Worm (Caenorhabditis elegans) whole organism, L4 larva: Measurements from ENCODE around the gene clec-76.

Experiments used
- D1046.2 ChIP-seq: fragments of 200-800 bp; sonication (Bioruptor generic); IDR thresholded peaks from 2 replicates; pipeline ENCODE4 v1.3.6; 2022; ENCODE audit warnings: missing genetic modification characterization, missing compliant biosample characterization
- F26F4.8 ChIP-seq: fragments of 200-800 bp; sonication (Bioruptor generic); conservative IDR thresholded peaks from 2 replicates; pipeline ENCODE4 v1.3.6; 2022; ENCODE audit warnings: missing genetic modification characterization, missing compliant biosample characterization
- F37D6.2 ChIP-seq: sonication (generic microtip); optimal IDR thresholded peaks from 2 replicates; lab custom pipeline; 2016; ENCODE audit warnings: mild to moderate bottlenecking, missing genetic modification characterization, missing compliant biosample characterization
- F44E2.7 ChIP-seq: fragments of 200-800 bp; sonication (Bioruptor generic); IDR thresholded peaks from 2 replicates; pipeline ENCODE4 v2.1.2; 2022; ENCODE audit warnings: missing genetic modification characterization, missing compliant biosample characterization
- F49E8.2 ChIP-seq: sonication (generic microtip); optimal IDR thresholded peaks from 2 replicates; lab custom pipeline; 2016; ENCODE audit warnings: missing compliant biosample characterization, mild to moderate bottlenecking, missing genetic modification characterization, borderline replicate concordance
- Y48G9A.11 ChIP-seq: fragments of 200-800 bp; sonication (Bioruptor generic); IDR thresholded peaks from 2 replicates; pipeline ENCODE4 v1.3.6; 2022; ENCODE audit warnings: missing genetic modification reagents, missing genetic modification characterization, missing compliant biosample characterization
- aha-1 ChIP-seq: fragments of 150-350 bp; peaks from one replicate; lab custom pipeline; 2014; ENCODE audit warnings: missing biosample characterization, missing genetic modification characterization
- ceh-20 ChIP-seq: fragments of 200-800 bp; sonication (Bioruptor generic); IDR thresholded peaks from 2 replicates; pipeline ENCODE4 v1.3.6; 2022; ENCODE audit warnings: missing genetic modification reagents, missing genetic modification characterization, missing compliant biosample characterization
- ceh-44 ChIP-seq: fragments of 200-800 bp; sonication (Bioruptor generic); IDR thresholded peaks from 2 replicates; pipeline ENCODE4 v1.3.6; 2022; ENCODE audit warnings: missing genetic modification reagents, missing genetic modification characterization, missing compliant biosample characterization
- ctbp-1 ChIP-seq: fragments of 200-800 bp; sonication (Bioruptor generic); IDR thresholded peaks from 2 replicates; pipeline ENCODE4 v1.3.6; 2022; ENCODE audit warnings: missing genetic modification reagents, missing genetic modification characterization, missing compliant biosample characterization
- daf-8 ChIP-seq: fragments of 200-800 bp; sonication (Bioruptor generic); IDR thresholded peaks from 2 replicates; pipeline ENCODE4 v1.3.6; 2022; ENCODE audit warnings: missing genetic modification characterization, missing compliant biosample characterization
- dmd-6 ChIP-seq: fragments of 200-800 bp; sonication (Bioruptor generic); IDR thresholded peaks from 2 replicates; pipeline ENCODE4 v1.3.6; 2022; ENCODE audit warnings: missing genetic modification reagents, missing genetic modification characterization, missing compliant biosample characterization
- dpl-1 ChIP-seq: fragments of 150-350 bp; optimal IDR thresholded peaks from 2 replicates; lab custom pipeline; 2014; ENCODE audit warnings: missing biosample characterization, missing genetic modification reagents, missing genetic modification characterization
- dve-1 ChIP-seq: sonication (generic microtip); optimal IDR thresholded peaks from 2 replicates; lab custom pipeline; 2017; ENCODE audit warnings: antibody characterized with exemption, mild to moderate bottlenecking, missing genetic modification characterization, missing compliant biosample characterization; ENCODE audit not compliant: insufficient read depth
- fkh-10 ChIP-seq: fragments of 150-350 bp; optimal IDR thresholded peaks from 2 replicates; lab custom pipeline; 2014; ENCODE audit warnings: missing biosample characterization, missing genetic modification reagents, missing genetic modification characterization
- hlh-30 ChIP-seq: sonication (generic microtip); optimal IDR thresholded peaks from 2 replicates; lab custom pipeline; 2017; ENCODE audit warnings: antibody characterized with exemption, mild to moderate bottlenecking, missing genetic modification characterization, missing compliant biosample characterization; ENCODE audit not compliant: insufficient read depth
- hmg-1.1 ChIP-seq: fragments of 200-800 bp; sonication (Bioruptor generic); IDR thresholded peaks from 2 replicates; pipeline ENCODE4 v1.3.6; 2022; ENCODE audit warnings: missing genetic modification reagents, missing genetic modification characterization, missing compliant biosample characterization
- jun-1 ChIP-seq: fragments of 150-350 bp; optimal IDR thresholded peaks from 2 replicates; lab custom pipeline; 2014; ENCODE audit warnings: missing biosample characterization, missing genetic modification reagents, missing genetic modification characterization
- lin-1 ChIP-seq: fragments of 200-800 bp; sonication (Bioruptor generic); IDR thresholded peaks from 2 replicates; pipeline ENCODE4 v1.3.6; 2022; ENCODE audit warnings: missing genetic modification reagents, missing genetic modification characterization, missing compliant biosample characterization
- lin-13 ChIP-seq: fragments of 150-350 bp; optimal IDR thresholded peaks from 2 replicates; lab custom pipeline; 2014; ENCODE audit warnings: missing biosample characterization, missing genetic modification reagents, missing genetic modification characterization
- lin-15B ChIP-seq: fragments of 150-350 bp; sonication (generic microtip); optimal IDR thresholded peaks from 3 replicates; lab custom pipeline; 2014; ENCODE audit warnings: missing biosample characterization, missing genetic modification characterization
- lin-39 ChIP-seq: fragments of 150-350 bp; optimal IDR thresholded peaks from 2 replicates; lab custom pipeline; 2014; ENCODE audit warnings: missing biosample characterization, missing genetic modification reagents, missing genetic modification characterization
- madf-5 ChIP-seq, 2 experiments: fragments of 200-800 bp; sonication (Bioruptor generic); IDR thresholded peaks; 2 replicates each; pipeline ENCODE4 v1.3.6; 2022; ENCODE audit warnings: missing compliant biosample characterization in 2 of 2, missing genetic modification characterization in 2 of 2
- mdl-1 ChIP-seq, 2 experiments: fragments of 150-350 bp in 1 of 2; sonication (generic microtip) in 1 of 2; optimal IDR thresholded peaks; 2 replicates each; lab custom pipeline; 2014 to 2017; ENCODE audit warnings: missing biosample characterization in 2 of 2, missing genetic modification characterization in 2 of 2
- mep-1 ChIP-seq: fragments of 150-350 bp; sonication (generic microtip); optimal IDR thresholded peaks from 3 replicates; lab custom pipeline; 2014; ENCODE audit warnings: missing biosample characterization, missing genetic modification characterization
- mxl-3 ChIP-seq: fragments of 200-800 bp; sonication (Bioruptor generic); optimal IDR thresholded peaks from 2 replicates; lab custom pipeline; 2018; ENCODE audit warnings: mild to moderate bottlenecking, missing genetic modification characterization, missing compliant biosample characterization
- nhr-10 ChIP-seq: fragments of 150-350 bp; optimal IDR thresholded peaks from 2 replicates; lab custom pipeline; 2014; ENCODE audit warnings: missing biosample characterization, missing genetic modification characterization
- nhr-28 ChIP-seq: fragments of 150-350 bp; optimal IDR thresholded peaks from 2 replicates; lab custom pipeline; 2014; ENCODE audit warnings: missing biosample characterization, missing genetic modification characterization
- nhr-42 ChIP-seq: fragments of 200-800 bp; sonication (Bioruptor generic); IDR thresholded peaks from 2 replicates; pipeline ENCODE4 v1.3.6; 2022; ENCODE audit warnings: missing genetic modification characterization, missing compliant biosample characterization
- nhr-76 ChIP-seq: fragments of 150-350 bp; optimal IDR thresholded peaks from 2 replicates; lab custom pipeline; 2014; ENCODE audit warnings: missing biosample characterization, missing genetic modification characterization
- pha-4 ChIP-seq, 2 experiments: fragments of 150-350 bp in 1 of 2; fragments of 200-800 bp in 1 of 2; sonication (Bioruptor generic) in 1 of 2; IDR thresholded peaks in 1 of 2; optimal IDR thresholded peaks in 1 of 2; 2 replicates each; pipeline versions ENCODE4 v1.3.6 to Lab custom; 2014 to 2022; ENCODE audit warnings: missing genetic modification characterization in 2 of 2, missing genetic modification reagents in 2 of 2, missing biosample characterization in 1 of 2, missing compliant biosample characterization in 1 of 2
- rbr-2 ChIP-seq: sonication (generic microtip); optimal IDR thresholded peaks from 2 replicates; lab custom pipeline; 2016; ENCODE audit warnings: missing genotype, missing genetic modification characterization, missing compliant biosample characterization
- saeg-2 ChIP-seq: fragments of 200-800 bp; sonication (Bioruptor generic); IDR thresholded peaks from 2 replicates; pipeline ENCODE4 v1.3.6; 2022; ENCODE audit warnings: missing genetic modification reagents, missing genetic modification characterization, missing compliant biosample characterization
- sdz-12 ChIP-seq: fragments of 200-800 bp; sonication (Bioruptor generic); optimal IDR thresholded peaks from 2 replicates; lab custom pipeline; 2018; ENCODE audit warnings: mild to moderate bottlenecking, missing genetic modification characterization, missing compliant biosample characterization
- skn-1 ChIP-seq: fragments of 150-350 bp; optimal IDR thresholded peaks from 2 replicates; lab custom pipeline; 2014; ENCODE audit warnings: missing biosample characterization, missing genetic modification characterization
- spr-3 ChIP-seq: fragments of 200-800 bp; sonication (Bioruptor generic); optimal IDR thresholded peaks from 2 replicates; lab custom pipeline; 2018; ENCODE audit warnings: mild to moderate bottlenecking, missing genetic modification characterization, missing compliant biosample characterization
- tag-97 ChIP-seq: fragments of 200-800 bp; sonication (Bioruptor generic); IDR thresholded peaks from 2 replicates; pipeline ENCODE4 v1.3.6; 2022; ENCODE audit warnings: missing genetic modification characterization, missing compliant biosample characterization
- unc-62 ChIP-seq, 3 experiments: fragments of 150-350 bp in 1 of 3; sonication (generic microtip); optimal IDR thresholded peaks in 2 of 3; peaks in 1 of 3; 1 replicate in 1 of 3; 2 replicates in 2 of 3; lab custom pipeline; 2014 to 2017; ENCODE audit warnings: missing biosample characterization in 3 of 3, missing genetic modification characterization in 3 of 3, missing genetic modification reagents in 3 of 3, missing genotype in 1 of 3
- vab-7 ChIP-seq: fragments of 200-800 bp; sonication (Bioruptor generic); IDR thresholded peaks from 2 replicates; pipeline ENCODE4 v1.3.6; 2022; ENCODE audit warnings: missing genetic modification reagents, missing genetic modification characterization, missing compliant biosample characterization
- zfp-3 ChIP-seq: fragments of 200-800 bp; sonication (Bioruptor generic); conservative IDR thresholded peaks from 2 replicates; pipeline ENCODE4 v1.3.6; 2022; ENCODE audit warnings: missing genetic modification reagents, missing genetic modification characterization, missing compliant biosample characterization
- zip-2 ChIP-seq: fragments of 150-350 bp; optimal IDR thresholded peaks from 2 replicates; lab custom pipeline; 2014; ENCODE audit warnings: missing biosample characterization, missing genetic modification characterization
- ztf-7 ChIP-seq: fragments of 150-350 bp; optimal IDR thresholded peaks from 2 replicates; lab custom pipeline; 2014; ENCODE audit warnings: missing biosample characterization, missing genetic modification characterization

The clec-76 gene

ce11 chrIV:3962584-3962983, 2.5 kb upstream of the clec-76 start, which contains the start of gene Y46C8AM.1:
TSS of gene Y46C8AM.1 (plus strand) at chrIV:3962884.
- TF ChIP-seq lin-15B (no peak), aha-1 (tag; lab: Kevin White, UChicago) (no peak), nhr-42 (no peak), daf-8 (GFP tag; lab: Robert Waterston, UW) (no peak), ceh-44 (no peak), fkh-10 (GFP tag; lab: Kevin White, UChicago) (no peak), unc-62 (GFP tag; optimal IDR thresholded peaks at IDR 0.05 in 1 of 2; lab: Kevin White, UChicago) (no peak), unc-62 (tag; optimal IDR thresholded peaks at IDR 0.05; lab: Kevin White, UChicago) (no peak), hmg-1.1 (GFP tag; lab: Robert Waterston, UW) (no peak), rbr-2 (tag; lab: Kevin White, UChicago) (no peak), skn-1 (no peak), jun-1 (tag; lab: Kevin White, UChicago) (no peak), pha-4 (GFP tag; IDR thresholded peaks at IDR 0.05; lab: Robert Waterston, UW) (no peak), pha-4 (tag; optimal IDR thresholded peaks at IDR 0.05; lab: Kevin White, UChicago) (no peak), F44E2.7 (GFP tag; lab: Robert Waterston, UW) (no peak), spr-3 (GFP tag; lab: Kevin White, UChicago) (no peak), zip-2 (no peak), lin-39 (tag; lab: Kevin White, UChicago) (no peak), sdz-12 (no peak), mxl-3 (no peak), ztf-7 (tag; lab: Kevin White, UChicago) (no peak), ctbp-1 (no peak)

ce11 chrIV:3963498-3963897, 1.5 kb upstream of the clec-76 start:
- TF ChIP-seq nhr-28 (peak; percentile 64), dmd-6 (GFP tag; lab: Robert Waterston, UW) (peak; percentile 22; the same call in 1 of the 2 replicates), zip-2 (no peak), hlh-30 (tag; lab: Kevin White, UChicago) (peak; percentile 9)

- TF ChIP-seq saeg-2 (GFP tag; lab: Robert Waterston, UW): no peak
- no peak for TF ChIP-seq dpl-1 (GFP tag; lab: Kevin White, UChicago)
- TF ChIP-seq ztf-7 (tag; lab: Kevin White, UChicago): no peak
- TF ChIP-seq tag-97: no peak
- no peak for TF ChIP-seq hmg-1.1 (GFP tag; lab: Robert Waterston, UW)
- TF ChIP-seq dmd-6 (GFP tag; lab: Robert Waterston, UW): no peak
- no peak for TF ChIP-seq ceh-20
These were observed 8.0 kb downstream of the clec-76 start, which contains the start of gene clec-79 for ce11 chrIV:3973049-3973448. TSS of gene clec-79 (plus strand) at chrIV:3973349.

ce11 chrIV:3977965-3978523, 13.0 kb downstream of the clec-76 start, which contains the start of gene srh-220:
TSS of gene srh-220 (minus strand) at chrIV:3978015.
- no peak for TF ChIP-seq nhr-10 (tag; lab: Kevin White, UChicago)
- 0 out of 2 replicates have a peak, but pooled peaks have one; percentile 51 for TF ChIP-seq F26F4.8
- TF ChIP-seq zfp-3 (GFP tag; lab: Robert Waterston, UW): no peak
- TF ChIP-seq, all 104 proteins: peak for 1

- TF ChIP-seq ztf-7 (tag; lab: Kevin White, UChicago) (no peak), vab-7 (GFP tag; lab: Robert Waterston, UW) (no peak), F37D6.2 (no peak), mep-1 (tag; lab: Kevin White, UChicago) (no peak), madf-5 (GFP tag; IDR thresholded peaks at IDR 0.05; lab: Robert Waterston, UW) (no peak), F49E8.2 (tag; lab: Kevin White, UChicago) (no peak), ceh-44 (no peak), lin-39 (tag; lab: Kevin White, UChicago) (no peak), lin-13 (no peak), dve-1 (tag; lab: Kevin White, UChicago) (no peak), mdl-1 (tag; optimal IDR thresholded peaks at IDR 0.05; lab: Kevin White, UChicago) (no peak), ceh-20 (no peak), lin-1 (GFP tag; lab: Robert Waterston, UW) (no peak), Y48G9A.11 (no peak), nhr-76 (no peak), D1046.2 (GFP tag; lab: Robert Waterston, UW) (no peak)
These were observed 14.5 kb downstream of the clec-76 start, which contains the start of gene srh-222 for ce11 chrIV:3979525-3979924. TSS of gene srh-222 (plus strand) at chrIV:3979825.
